Worm (Caenorhabditis elegans): Measurements from ENCODE around the gene set-13.

ce11 chrII:2770788-2771187 lies 46.0 kb upstream of the set-13 start, which contains the start of gene fbxb-105:
- TF ChIP-seq egl-27 (tag; optimal IDR thresholded peaks at IDR 0.05) (no peak), nhr-77 (tag; optimal IDR thresholded peaks at IDR 0.05) (no peak), nhr-237 (tag; optimal IDR thresholded peaks at IDR 0.05) (no peak), F13H6.1 (tag; optimal IDR thresholded peaks at IDR 0.05) (no peak), unc-39 (tag; optimal IDR thresholded peaks at IDR 0.05) (no peak), nhr-6 (tag; optimal IDR thresholded peaks at IDR 0.05) (no peak), elt-3 (tag; optimal IDR thresholded peaks at IDR 0.05) (no peak), aly-2 (tag; optimal IDR thresholded peaks at IDR 0.05) (no peak), nhr-12 (tag; optimal IDR thresholded peaks at IDR 0.05) (no peak), C34F6.9 (tag; optimal IDR thresholded peaks at IDR 0.05) (no peak), fos-1 (tag; optimal IDR thresholded peaks at IDR 0.05) (no peak), ama-1 (optimal IDR thresholded peaks at IDR 0.05) (no peak), alr-1 (tag; optimal IDR thresholded peaks at IDR 0.05) (no peak), ztf-11 (tag; optimal IDR thresholded peaks at IDR 0.05) (no peak)
